Fruit fly (Drosophila melanogaster) whole organism, embryonic: ENCODE data around the gene mv.

ENCODE experiments used
- Asciz ChIP-seq: fragments of 200-800 bp; sonication (Bioruptor generic); optimal IDR thresholded peaks from 2 replicates; lab custom pipeline; 2017; ENCODE audit warnings: missing biosample characterization, mild to moderate bottlenecking, missing genetic modification characterization, missing genetic modification reagents
- Atf-2 ChIP-seq: fragments of 200-800 bp; sonication (Bioruptor generic); optimal IDR thresholded peaks from 2 replicates; lab custom pipeline; 2016; ENCODE audit warnings: missing biosample characterization, missing genetic modification characterization
- C15 ChIP-seq: fragments of 200-800 bp; sonication (Bioruptor generic); IDR thresholded peaks from 3 replicates; pipeline ENCODE4 v1.3.6; 2022; ENCODE audit warnings: missing biosample characterization, missing genetic modification characterization
- CG10147 ChIP-seq: fragments of 200-800 bp; sonication (Bioruptor generic); optimal IDR thresholded peaks from 2 replicates; lab custom pipeline; 2019; ENCODE audit warnings: missing biosample characterization, mild to moderate bottlenecking, missing genetic modification characterization, moderate library complexity
- CG10321 ChIP-seq: fragments of 200-800 bp; sonication (Bioruptor generic); IDR thresholded peaks from 2 replicates; pipeline ENCODE4 v1.3.6; 2022; ENCODE audit warnings: missing biosample characterization, missing genetic modification characterization
- CG10543 ChIP-seq: fragments of 200-800 bp; sonication (Bioruptor generic); optimal IDR thresholded peaks from 3 replicates; lab custom pipeline; 2017; ENCODE audit warnings: missing biosample characterization, mild to moderate bottlenecking, missing genetic modification characterization, moderate library complexity
- CG10959 ChIP-seq: fragments of 200-800 bp; sonication (Bioruptor generic); IDR thresholded peaks from 2 replicates; pipeline ENCODE4 v1.3.6; 2022; ENCODE audit warnings: missing biosample characterization, missing genetic modification characterization
- CG12155 ChIP-seq: fragments of 200-800 bp; sonication (Bioruptor generic); optimal IDR thresholded peaks from 3 replicates; lab custom pipeline; 2016; ENCODE audit warnings: missing biosample characterization, missing genetic modification characterization
- CG14667 ChIP-seq: fragments of 200-800 bp; sonication (Bioruptor generic); IDR thresholded peaks from 2 replicates; pipeline ENCODE4 v1.3.6; 2022; ENCODE audit warnings: missing biosample characterization, missing genetic modification characterization
- CG14860 ChIP-seq: fragments of 200-800 bp; sonication (Bioruptor generic); IDR thresholded peaks from 3 replicates; pipeline ENCODE4 v1.3.6; 2022; ENCODE audit warnings: missing biosample characterization, missing genetic modification characterization; ENCODE audit not compliant: partially characterized antibody
- CG3281 ChIP-seq: fragments of 200-800 bp; sonication (Bioruptor generic); optimal IDR thresholded peaks from 3 replicates; lab custom pipeline; 2017; ENCODE audit warnings: missing biosample characterization, mild to moderate bottlenecking, missing genetic modification characterization
- CG33557 ChIP-seq: fragments of 200-800 bp; sonication (Bioruptor generic); optimal IDR thresholded peaks from 2 replicates; lab custom pipeline; 2019; ENCODE audit warnings: missing biosample characterization, mild to moderate bottlenecking, missing genetic modification characterization, moderate library complexity
- CG4360 ChIP-seq: fragments of 200-800 bp; sonication (Bioruptor generic); IDR thresholded peaks from 2 replicates; pipeline ENCODE4 v1.3.6; 2022; ENCODE audit warnings: missing biosample characterization, missing genetic modification characterization
- CG43689 ChIP-seq: fragments of 200-800 bp; sonication (Bioruptor generic); IDR thresholded peaks from 2 replicates; pipeline ENCODE4 v1.3.6; 2022; ENCODE audit warnings: missing biosample characterization, missing genetic modification characterization
- CG4404 ChIP-seq: fragments of 200-800 bp; sonication (Bioruptor generic); IDR thresholded peaks from 2 replicates; pipeline ENCODE4 v1.3.6; 2022; ENCODE audit warnings: missing biosample characterization, missing genetic modification characterization
- CG4730 ChIP-seq: fragments of 200-800 bp; sonication (Bioruptor generic); IDR thresholded peaks from 2 replicates; pipeline ENCODE4 v1.3.6; 2022; ENCODE audit warnings: missing biosample characterization, missing genetic modification characterization
- CG6272 ChIP-seq: fragments of 200-800 bp; sonication (Bioruptor generic); IDR thresholded peaks from 2 replicates; pipeline ENCODE4 v1.3.6; 2022; ENCODE audit warnings: missing biosample characterization, missing genetic modification characterization
- CG8478 ChIP-seq: fragments of >200 bp; optimal IDR thresholded peaks from 2 replicates; lab custom pipeline; 2018
- CG9932 ChIP-seq: fragments of 200-800 bp; sonication (Bioruptor generic); IDR thresholded peaks from 2 replicates; pipeline ENCODE4 v1.3.6; 2022; ENCODE audit warnings: missing biosample characterization, missing genetic modification characterization
- CHES-1-like ChIP-seq: fragments of 200-800 bp; sonication (Bioruptor generic); optimal IDR thresholded peaks from 2 replicates; lab custom pipeline; 2016; ENCODE audit warnings: missing biosample characterization, missing genetic modification characterization
- CTCF ChIP-seq: fragments of 200-800 bp; sonication (Bioruptor generic); optimal IDR thresholded peaks from 2 replicates; lab custom pipeline; 2017; ENCODE audit warnings: missing biosample characterization, mild to moderate bottlenecking, missing genetic modification characterization, moderate library complexity
- CoRest ChIP-seq: fragments of 200-800 bp; sonication (Bioruptor generic); optimal IDR thresholded peaks from 3 replicates; lab custom pipeline; 2018; ENCODE audit warnings: missing biosample characterization, mild to moderate bottlenecking, missing genetic modification characterization, moderate library complexity
- Deaf1 ChIP-seq: fragments of 200-800 bp; optimal IDR thresholded peaks from 3 replicates; lab custom pipeline; 2019; ENCODE audit warnings: missing biosample characterization, mild to moderate bottlenecking, missing genetic modification characterization, moderate library complexity
- Ets97D ChIP-seq: fragments of 200-800 bp; sonication (Bioruptor generic); optimal IDR thresholded peaks from 3 replicates; lab custom pipeline; 2016; ENCODE audit warnings: missing biosample characterization, missing genetic modification characterization
- H2.0 ChIP-seq: fragments of 200-800 bp; sonication (Bioruptor generic); IDR thresholded peaks from 2 replicates; pipeline ENCODE4 v1.3.6; 2022; ENCODE audit warnings: missing biosample characterization, missing genetic modification characterization
- Hey ChIP-seq: fragments of 200-800 bp; sonication (Bioruptor generic); optimal IDR thresholded peaks from 3 replicates; lab custom pipeline; 2018; ENCODE audit warnings: missing biosample characterization, mild to moderate bottlenecking, missing genetic modification characterization
- Jarid2 ChIP-seq: fragments of 200-800 bp; sonication (Bioruptor generic); optimal IDR thresholded peaks from 3 replicates; lab custom pipeline; 2017; ENCODE audit warnings: mild to moderate bottlenecking, missing biosample characterization, missing genetic modification reagents, missing genetic modification characterization
- Lhr ChIP-seq: fragments of 200-800 bp; sonication (Bioruptor generic); optimal IDR thresholded peaks from 3 replicates; lab custom pipeline; 2017; ENCODE audit warnings: mild to moderate bottlenecking, missing biosample characterization, missing genetic modification reagents, missing genetic modification characterization
- Lim3 ChIP-seq: fragments of 200-800 bp; sonication (Bioruptor generic); IDR thresholded peaks from 2 replicates; pipeline ENCODE4 v1.3.6; 2022; ENCODE audit warnings: missing biosample characterization, missing genetic modification characterization
- Meics ChIP-seq: fragments of 200-800 bp; sonication (Bioruptor generic); optimal IDR thresholded peaks from 2 replicates; lab custom pipeline; 2017; ENCODE audit warnings: missing biosample characterization, mild to moderate bottlenecking, missing genetic modification characterization
- NC2α ChIP-seq: fragments of 200-800 bp; sonication (Bioruptor generic); optimal IDR thresholded peaks from 2 replicates; lab custom pipeline; 2016; ENCODE audit warnings: missing biosample characterization, missing genetic modification characterization
- Nf-YA ChIP-seq: fragments of 200-800 bp; sonication (Bioruptor generic); IDR thresholded peaks from 2 replicates; pipeline ENCODE4 v1.3.6; 2022; ENCODE audit warnings: missing biosample characterization, missing genetic modification characterization
- Nf-YB ChIP-seq: fragments of 200-800 bp; sonication (Bioruptor generic); optimal IDR thresholded peaks from 3 replicates; lab custom pipeline; 2019; ENCODE audit warnings: missing biosample characterization, mild to moderate bottlenecking, missing genetic modification characterization, moderate library complexity
- Nf-YC ChIP-seq: fragments of 200-800 bp; optimal IDR thresholded peaks from 3 replicates; lab custom pipeline; 2019; ENCODE audit warnings: missing biosample characterization, mild to moderate bottlenecking, missing genetic modification characterization, moderate library complexity
- Rfx ChIP-seq: fragments of 200-800 bp; sonication (Bioruptor generic); IDR thresholded peaks from 2 replicates; pipeline ENCODE4 v1.3.6; 2022; ENCODE audit warnings: missing biosample characterization, missing genetic modification characterization
- Sox100B ChIP-seq: fragments of 200-800 bp; sonication (Bioruptor generic); optimal IDR thresholded peaks from 3 replicates; lab custom pipeline; 2018; ENCODE audit warnings: missing biosample characterization, mild to moderate bottlenecking, missing genetic modification characterization
- cg ChIP-seq: fragments of 200-800 bp; sonication (Bioruptor generic); optimal IDR thresholded peaks from 3 replicates; lab custom pipeline; 2019; ENCODE audit warnings: missing biosample characterization, mild to moderate bottlenecking, missing genetic modification characterization, moderate library complexity
- da ChIP-seq: fragments of 200-800 bp; sonication (Bioruptor generic); optimal IDR thresholded peaks from 2 replicates; lab custom pipeline; 2016; ENCODE audit warnings: missing biosample characterization, missing genetic modification characterization
- dan ChIP-seq: fragments of 200-800 bp; sonication (Bioruptor generic); IDR thresholded peaks from 2 replicates; pipeline ENCODE4 v1.3.6; 2022; ENCODE audit warnings: missing biosample characterization, missing genetic modification characterization
- dmrt11E ChIP-seq: fragments of 200-800 bp; sonication (Bioruptor generic); optimal IDR thresholded peaks from 3 replicates; lab custom pipeline; 2018; ENCODE audit warnings: missing biosample characterization, mild to moderate bottlenecking, missing genetic modification characterization, moderate library complexity
- ftz-f1 ChIP-seq: fragments of 200-800 bp; sonication (Bioruptor generic); optimal IDR thresholded peaks from 2 replicates; lab custom pipeline; 2016; ENCODE audit warnings: missing biosample characterization, missing genetic modification characterization
- gem ChIP-seq: fragments of 200-800 bp; sonication (Bioruptor generic); optimal IDR thresholded peaks from 2 replicates; lab custom pipeline; 2019; ENCODE audit warnings: missing biosample characterization, mild to moderate bottlenecking, missing genetic modification characterization, moderate library complexity
- h ChIP-seq: fragments of >200 bp; optimal IDR thresholded peaks from 2 replicates; lab custom pipeline; 2017
- jing ChIP-seq: fragments of 200-800 bp; sonication (Bioruptor generic); optimal IDR thresholded peaks from 2 replicates; lab custom pipeline; 2018; ENCODE audit warnings: missing biosample characterization, mild to moderate bottlenecking, missing genetic modification characterization
- ken ChIP-seq: fragments of 200-800 bp; sonication (Bioruptor generic); IDR thresholded peaks from 3 replicates; pipeline ENCODE4 v1.3.6; 2022; ENCODE audit warnings: missing biosample characterization, missing genetic modification characterization
- maf-S ChIP-seq: fragments of 200-800 bp; sonication (Bioruptor generic); optimal IDR thresholded peaks from 2 replicates; lab custom pipeline; 2016; ENCODE audit warnings: missing biosample characterization, missing genetic modification characterization
- otp ChIP-seq: fragments of 200-800 bp; sonication (Bioruptor generic); IDR thresholded peaks from 3 replicates; pipeline ENCODE4, ENCODE4 v1.3.6; 2022; ENCODE audit warnings: missing biosample characterization, missing genetic modification characterization
- peb ChIP-seq: fragments of 200-800 bp; sonication (Bioruptor generic); IDR thresholded peaks from 2 replicates; pipeline ENCODE4 v1.3.6; 2022; ENCODE audit warnings: missing biosample characterization, missing genetic modification characterization
- sc ChIP-seq, 3 experiments: fragments of >200 bp in 2 of 3; fragments of 200-800 bp in 1 of 3; sonication (Bioruptor generic) in 1 of 3; optimal IDR thresholded peaks; 2 replicates in 2 of 3; 3 replicates in 1 of 3; lab custom pipeline; 2017; ENCODE audit warnings: mild to moderate bottlenecking in 1 of 3, missing biosample characterization in 1 of 3, missing genetic modification characterization in 1 of 3, missing genetic modification reagents in 1 of 3
- seq ChIP-seq: fragments of 200-800 bp; sonication (Bioruptor generic); IDR thresholded peaks from 2 replicates; pipeline ENCODE4 v1.3.6; 2022; ENCODE audit warnings: missing biosample characterization, missing genetic modification characterization
- sqz ChIP-seq: fragments of 200-800 bp; sonication (Bioruptor generic); optimal IDR thresholded peaks from 3 replicates; lab custom pipeline; 2018; ENCODE audit warnings: missing biosample characterization, mild to moderate bottlenecking, missing genetic modification characterization
- tio ChIP-seq: fragments of 200-800 bp; sonication (Bioruptor generic); optimal IDR thresholded peaks from 2 replicates; lab custom pipeline; 2017; ENCODE audit warnings: missing biosample characterization, missing genetic modification characterization, inconsistent platforms
- tx ChIP-seq: fragments of 200-800 bp; sonication (Bioruptor generic); optimal IDR thresholded peaks from 2 replicates; lab custom pipeline; 2016; ENCODE audit warnings: missing biosample characterization, missing genetic modification characterization
- yki ChIP-seq: fragments of >200 bp; optimal IDR thresholded peaks from 3 replicates; lab custom pipeline; 2018

The mv gene

dm6 chr3L:1920943-1921342, 43.0 kb downstream of the mv start, which contains the start of gene Dbx (continued):
- TF ChIP-seq Sox100B (no peak), Lim3 (GFP tag; lab: Robert Waterston, UW) (no peak), yki (lab: Kevin White, UChicago) (peak; percentile 39), CG14860 (GFP tag; lab: Robert Waterston, UW) (no peak), CG10147 (GFP tag; lab: Kevin White, UChicago) (no peak), CG33557 (no peak), Rfx (GFP tag; lab: Robert Waterston, UW) (no peak), Nf-YB (GFP tag; lab: Kevin White, UChicago) (peak; percentile 97), h (no peak), CTCF (GFP tag; lab: Kevin White, UChicago) (no peak), CG10321 (GFP tag; lab: Robert Waterston, UW) (0 out of 2 replicates have a peak, but pooled peaks have one; percentile 23), CG43689 (no peak), CG3281 (no peak), Ets97D (GFP tag; lab: Kevin White, UChicago) (no peak), ftz-f1 (no peak), CG12155 (no peak), dan (GFP tag; lab: Robert Waterston, UW) (no peak), CG6272 (GFP tag; lab: Robert Waterston, UW) (no peak), Hey (tag; lab: Kevin White, UChicago) (no peak), CG10543 (GFP tag; lab: Kevin White, UChicago) (no peak), CG14667 (GFP tag; lab: Robert Waterston, UW) (no peak), CG9932 (GFP tag; lab: Robert Waterston, UW) (no peak), otp (no peak), CHES-1-like (GFP tag; lab: Kevin White, UChicago) (no peak), da (GFP tag; lab: Kevin White, UChicago) (no peak), Asciz (GFP tag; lab: Kevin White, UChicago) (no peak), tx (GFP tag; lab: Kevin White, UChicago) (no peak), cg (GFP tag; lab: Kevin White, UChicago) (peak; percentile 63), CoRest (tag; lab: Kevin White, UChicago) (no peak), Nf-YC (tag; lab: Kevin White, UChicago) (peak; percentile 94), tio (GFP tag; lab: Kevin White, UChicago) (no peak), NC2α (GFP tag; lab: Kevin White, UChicago) (no peak), Jarid2 (GFP tag; lab: Kevin White, UChicago) (peak; percentile 51), CG10959 (no peak), Deaf1 (tag; lab: Kevin White, UChicago) (no peak), H2.0 (GFP tag; lab: Robert Waterston, UW) (no peak), sqz (GFP tag; lab: Kevin White, UChicago) (no peak), seq (GFP tag; lab: Robert Waterston, UW) (peak; percentile 67; the same call in 1 of the 2 replicates), maf-S (GFP tag; lab: Kevin White, UChicago) (no peak), CG4730 (GFP tag; lab: Robert Waterston, UW) (no peak), Lhr (GFP tag; lab: Kevin White, UChicago) (no peak), sc (optimal IDR thresholded peaks at IDR 0.05; lab: Kevin White, UChicago) (no peak), sc (GFP tag; optimal IDR thresholded peaks at IDR 0.05; lab: Kevin White, UChicago) (no peak), CG8478 (lab: Kevin White, UChicago) (peak; percentile 29), ken (GFP tag; lab: Robert Waterston, UW) (no peak), CG4404 (GFP tag; lab: Robert Waterston, UW) (no peak), Meics (GFP tag; lab: Kevin White, UChicago) (no peak), dmrt11E (tag; lab: Kevin White, UChicago) (no peak), Atf-2 (GFP tag; lab: Kevin White, UChicago) (no peak), C15 (GFP tag; lab: Robert Waterston, UW) (no peak), gem (no peak), CG4360 (GFP tag; lab: Robert Waterston, UW) (no peak), Nf-YA (GFP tag; lab: Robert Waterston, UW) (peak; percentile 69), jing (GFP tag; lab: Kevin White, UChicago) (no peak), peb (no peak)
